Worm (Caenorhabditis elegans) whole organism, young adult: ENCODE results near the gene srh-287.
A peak's percentile ranks its signal among the peaks of the same experiment; 100 is the strongest.

Source experiments
- B0336.3 ChIP-seq: fragments of 200-800 bp; sonication (Bioruptor generic); IDR thresholded peaks from 2 replicates; pipeline ENCODE4 v1.3.6; 2022; ENCODE audit warnings: missing genetic modification characterization, missing compliant biosample characterization
- C06A6.2 ChIP-seq: fragments of 200-800 bp; sonication (Bioruptor generic); conservative IDR thresholded peaks from 2 replicates; pipeline ENCODE4 v1.3.6; 2022; ENCODE audit warnings: missing genetic modification characterization, missing compliant biosample characterization
- C17E4.6 ChIP-seq: fragments of 200-800 bp; sonication (Bioruptor generic); IDR thresholded peaks from 2 replicates; pipeline ENCODE4 v1.3.6; 2022; ENCODE audit warnings: missing genetic modification reagents, missing genetic modification characterization, missing compliant biosample characterization
- F10E7.11 ChIP-seq: sonication (generic microtip); optimal IDR thresholded peaks from 2 replicates; lab custom pipeline; 2017; ENCODE audit warnings: mild to moderate bottlenecking, missing genetic modification characterization, moderate library complexity, missing compliant biosample characterization
- F23B12.7 ChIP-seq: sonication (generic microtip); optimal IDR thresholded peaks from 2 replicates; lab custom pipeline; 2017; ENCODE audit warnings: missing genetic modification characterization, mild to moderate bottlenecking, missing compliant biosample characterization, antibody characterized with exemption, moderate library complexity; ENCODE audit not compliant: insufficient read depth
- F39B2.1 ChIP-seq: fragments of 200-800 bp; sonication (Bioruptor generic); IDR thresholded peaks from 2 replicates; pipeline ENCODE4 v1.3.6; 2022; ENCODE audit warnings: missing genetic modification reagents, missing genetic modification characterization, missing compliant biosample characterization
- F57A8.1 ChIP-seq: fragments of 200-800 bp; sonication (Bioruptor generic); optimal IDR thresholded peaks from 2 replicates; lab custom pipeline; 2018; ENCODE audit warnings: mild to moderate bottlenecking, missing genetic modification characterization, moderate library complexity, missing compliant biosample characterization
- Y67H2A.10 ChIP-seq: fragments of 200-800 bp; sonication (Bioruptor generic); conservative IDR thresholded peaks from 2 replicates; pipeline ENCODE4 v1.3.6; 2022; ENCODE audit warnings: missing genetic modification reagents, missing genetic modification characterization, missing compliant biosample characterization
- Y79H2A.3 ChIP-seq: fragments of 200-800 bp; sonication (Bioruptor generic); conservative IDR thresholded peaks from 2 replicates; pipeline ENCODE4 v1.3.6; 2022; ENCODE audit warnings: missing genetic modification reagents, missing genetic modification characterization, missing compliant biosample characterization
- ama-1 ChIP-seq, 3 experiments: fragments of 150-350 bp in 1 of 3; sonication (generic microtip) in 2 of 3; optimal IDR thresholded peaks; 2 replicates each; lab custom pipeline; 2014 to 2018; ENCODE audit warnings: missing biosample characterization in 2 of 3, missing genetic modification characterization in 2 of 3, missing genetic modification reagents in 2 of 3
- ccch-3 ChIP-seq: fragments of 200-800 bp; sonication (Bioruptor generic); optimal IDR thresholded peaks from 2 replicates; lab custom pipeline; 2018; ENCODE audit warnings: mild to moderate bottlenecking, missing genetic modification characterization, missing compliant biosample characterization
- cebp-2 ChIP-seq: fragments of 200-800 bp; sonication (Bioruptor generic); IDR thresholded peaks from 2 replicates; pipeline ENCODE4 v1.3.6; 2022; ENCODE audit warnings: missing genetic modification characterization, missing compliant biosample characterization
- ceh-27 ChIP-seq: fragments of 200-800 bp; sonication (Bioruptor generic); optimal IDR thresholded peaks from 2 replicates; lab custom pipeline; 2018; ENCODE audit warnings: mild to moderate bottlenecking, missing genetic modification characterization, moderate library complexity, missing compliant biosample characterization
- ceh-79 ChIP-seq: sonication (generic microtip); optimal IDR thresholded peaks from 2 replicates; lab custom pipeline; 2017; ENCODE audit warnings: mild to moderate bottlenecking, missing genetic modification characterization, missing compliant biosample characterization
- die-1 ChIP-seq: sonication (generic microtip); optimal IDR thresholded peaks from 2 replicates; lab custom pipeline; 2016; ENCODE audit warnings: missing genotype, mild to moderate bottlenecking, missing genetic modification characterization, missing compliant biosample characterization
- dox-1 ChIP-seq: fragments of 200-800 bp; sonication (Bioruptor generic); IDR thresholded peaks from 2 replicates; pipeline ENCODE4 v1.3.6; 2022; ENCODE audit warnings: missing genetic modification reagents, missing genetic modification characterization, missing compliant biosample characterization
- egl-44 ChIP-seq: fragments of 200-800 bp; sonication (Bioruptor generic); IDR thresholded peaks from 2 replicates; pipeline ENCODE4 v1.3.6; 2022; ENCODE audit warnings: missing genetic modification reagents, missing genetic modification characterization, missing compliant biosample characterization
- ekl-4 ChIP-seq: fragments of 200-800 bp; sonication (Bioruptor generic); IDR thresholded peaks from 2 replicates; pipeline ENCODE4 v1.3.6; 2022; ENCODE audit warnings: missing genetic modification reagents, missing genetic modification characterization, missing compliant biosample characterization
- ets-4 ChIP-seq: fragments of 200-800 bp; sonication (Bioruptor generic); optimal IDR thresholded peaks from 2 replicates; lab custom pipeline; 2018; ENCODE audit warnings: mild to moderate bottlenecking, missing genetic modification characterization, missing compliant biosample characterization
- fkh-3 ChIP-seq: sonication (generic microtip); optimal IDR thresholded peaks from 2 replicates; lab custom pipeline; 2016; ENCODE audit warnings: mild to moderate bottlenecking, missing genetic modification characterization, missing compliant biosample characterization
- hmg-1.2 ChIP-seq: fragments of 200-800 bp; sonication (Bioruptor generic); IDR thresholded peaks from 2 replicates; pipeline ENCODE4 v1.3.6; 2022; ENCODE audit warnings: missing genetic modification reagents, missing genetic modification characterization, missing compliant biosample characterization
- hsf-1 ChIP-seq: fragments of 200-800 bp; sonication (Bioruptor generic); IDR thresholded peaks from 2 replicates; pipeline ENCODE4 v1.3.6; 2022; ENCODE audit warnings: missing genetic modification reagents, missing genetic modification characterization, missing compliant biosample characterization
- lag-1 ChIP-seq: fragments of 200-800 bp; sonication (Bioruptor generic); IDR thresholded peaks from 2 replicates; pipeline ENCODE4 v1.3.6; 2022; ENCODE audit warnings: missing genetic modification reagents, missing genetic modification characterization, missing compliant biosample characterization
- let-526 ChIP-seq: fragments of 200-800 bp; sonication (Bioruptor generic); IDR thresholded peaks from 2 replicates; pipeline ENCODE4 v1.3.6; 2022; ENCODE audit warnings: missing genetic modification reagents, missing genetic modification characterization, missing compliant biosample characterization
- lin-26 ChIP-seq: fragments of 200-800 bp; sonication (Bioruptor generic); IDR thresholded peaks from 2 replicates; pipeline ENCODE4 v1.3.6; 2022; ENCODE audit warnings: missing genetic modification reagents, missing genetic modification characterization, missing compliant biosample characterization
- lin-35 ChIP-seq, 3 experiments: fragments of 150-350 bp in 2 of 3; sonication (generic microtip) in 1 of 3; optimal IDR thresholded peaks; 2 replicates each; lab custom pipeline; 2014 to 2018; ENCODE audit warnings: missing biosample characterization in 3 of 3, missing genetic modification characterization in 3 of 3, missing genetic modification reagents in 3 of 3
- lin-54 ChIP-seq: fragments of 200-800 bp; sonication (Bioruptor generic); optimal IDR thresholded peaks from 2 replicates; lab custom pipeline; 2018; ENCODE audit warnings: mild to moderate bottlenecking, missing genetic modification characterization, missing compliant biosample characterization
- mcd-1 ChIP-seq: fragments of 200-800 bp; sonication (Bioruptor generic); IDR thresholded peaks from 2 replicates; pipeline ENCODE4 v1.3.6; 2022; ENCODE audit warnings: missing genetic modification reagents, missing genetic modification characterization, missing compliant biosample characterization
- mxl-1 ChIP-seq: sonication (generic microtip); optimal IDR thresholded peaks from 2 replicates; lab custom pipeline; 2016; ENCODE audit warnings: missing genetic modification characterization, missing compliant biosample characterization
- nfya-2 ChIP-seq: fragments of 200-800 bp; sonication (Bioruptor generic); IDR thresholded peaks from 2 replicates; pipeline ENCODE4 v1.3.6; 2022; ENCODE audit warnings: missing genetic modification reagents, missing genetic modification characterization, missing compliant biosample characterization
- nfyb-1 ChIP-seq: fragments of 200-800 bp; sonication (Bioruptor generic); IDR thresholded peaks from 2 replicates; pipeline ENCODE4 v1.3.6; 2022; ENCODE audit warnings: missing genetic modification reagents, missing genetic modification characterization, missing compliant biosample characterization
- nhr-120 ChIP-seq: fragments of 200-800 bp; sonication (Bioruptor generic); IDR thresholded peaks from 2 replicates; pipeline ENCODE4 v1.3.6; 2022; ENCODE audit warnings: missing genetic modification characterization, missing compliant biosample characterization
- nhr-179 ChIP-seq: sonication (generic microtip); optimal IDR thresholded peaks from 2 replicates; lab custom pipeline; 2016; ENCODE audit warnings: mild to moderate bottlenecking, missing genetic modification characterization, missing compliant biosample characterization
- nhr-27 ChIP-seq: fragments of 200-800 bp; sonication (Bioruptor generic); optimal IDR thresholded peaks from 2 replicates; lab custom pipeline; 2018; ENCODE audit warnings: mild to moderate bottlenecking, missing genetic modification characterization, moderate library complexity, missing compliant biosample characterization
- rec-8 ChIP-seq, 2 experiments: sonication (generic microtip); optimal IDR thresholded peaks; 2 replicates each; lab custom pipeline; 2016; ENCODE audit warnings: mild to moderate bottlenecking in 2 of 2, missing genetic modification characterization in 2 of 2, missing genetic modification reagents in 2 of 2, missing genotype in 2 of 2, missing biosample characterization in 1 of 2, missing compliant biosample characterization in 1 of 2, moderate library complexity in 1 of 2
- rpc-1 ChIP-seq, 2 experiments: fragments of 150-350 bp in 1 of 2; sonication (generic microtip) in 1 of 2; optimal IDR thresholded peaks; 2 replicates each; lab custom pipeline; 2014 to 2018; ENCODE audit warnings: missing biosample characterization in 1 of 2, missing genetic modification characterization in 1 of 2, missing genetic modification reagents in 1 of 2, missing genotype in 1 of 2
- sdz-38 ChIP-seq: sonication (generic microtip); optimal IDR thresholded peaks from 2 replicates; lab custom pipeline; 2016; ENCODE audit warnings: missing genotype, missing genetic modification characterization, missing compliant biosample characterization
- snpc-1.3 ChIP-seq: sonication (generic microtip); optimal IDR thresholded peaks from 2 replicates; lab custom pipeline; 2017; ENCODE audit warnings: missing genetic modification characterization, mild to moderate bottlenecking, missing compliant biosample characterization, antibody characterized with exemption, moderate library complexity, missing genotype, missing genetic modification reagents; ENCODE audit not compliant: insufficient read depth
- somi-1 ChIP-seq: fragments of 200-800 bp; sonication (Bioruptor generic); optimal IDR thresholded peaks from 2 replicates; lab custom pipeline; 2018; ENCODE audit warnings: mild to moderate bottlenecking, missing genetic modification characterization, missing compliant biosample characterization
- tbp1 ChIP-seq: fragments of 200-800 bp; sonication (Bioruptor generic); optimal IDR thresholded peaks from 2 replicates; lab custom pipeline; 2018; ENCODE audit warnings: mild to moderate bottlenecking, missing genetic modification characterization, missing compliant biosample characterization
- unc-130 ChIP-seq: sonication (generic microtip); optimal IDR thresholded peaks from 2 replicates; lab custom pipeline; 2016; ENCODE audit warnings: missing genetic modification reagents, missing genetic modification characterization, missing compliant biosample characterization
- unc-62 ChIP-seq: fragments of 150-350 bp; optimal IDR thresholded peaks from 2 replicates; lab custom pipeline; 2014; ENCODE audit warnings: missing biosample characterization, missing genetic modification reagents, missing genetic modification characterization
- ztf-18 ChIP-seq: sonication (generic microtip); optimal IDR thresholded peaks from 2 replicates; lab custom pipeline; 2016; ENCODE audit warnings: missing genotype, mild to moderate bottlenecking, missing genetic modification characterization, missing compliant biosample characterization

srh-287 gene

ce11 chrV:17832228-17832627, 31.6 kb downstream of the srh-287 start:
- TF ChIP-seq F39B2.1 (GFP tag; lab: Robert Waterston, UW), result peak; percentile 98

- TF ChIP-seq let-526, result no peak
- no peak for TF ChIP-seq ccch-3 (GFP tag; lab: Kevin White, UChicago)
- no peak for TF ChIP-seq nhr-27 (tag; lab: Kevin White, UChicago)
- no peak for TF ChIP-seq egl-44 (GFP tag; lab: Robert Waterston, UW)
- TF ChIP-seq hmg-1.2 (GFP tag; lab: Robert Waterston, UW), result no peak
- TF ChIP-seq F23B12.7 (tag; lab: Kevin White, UChicago), result no peak
- TF ChIP-seq C17E4.6 (GFP tag; lab: Robert Waterston, UW), result no peak
Observed at ce11 chrV:17844106-17844505, 43.5 kb downstream of the srh-287 start, which contains the start of gene srh-286. TSS of gene srh-286 (minus strand) at chrV:17844206.

ce11 chrV:17845370-17845967, 44.8 kb downstream of the srh-287 start:
- 0 out of 2 replicates have a peak, but pooled peaks have one; percentile 44 for TF ChIP-seq hsf-1 (GFP tag; lab: Robert Waterston, UW)
- TF ChIP-seq dox-1, result peak; percentile 41; the same call in 1 of the 2 replicates
- TF ChIP-seq mxl-1 (tag; lab: Kevin White, UChicago), result no peak
- TF ChIP-seq B0336.3 (GFP tag; lab: Robert Waterston, UW), result 0 out of 2 replicates have a peak, but pooled peaks have one; percentile 36
- TF ChIP-seq rec-8 (tag; optimal IDR thresholded peaks at IDR 0.05; lab: Kevin White, UChicago), result no peak
- TF ChIP-seq nfyb-1 (GFP tag; lab: Robert Waterston, UW), result no peak
- 0 out of 2 replicates have a peak, but pooled peaks have one; percentile 58 for TF ChIP-seq ekl-4 (GFP tag; lab: Robert Waterston, UW)
- no peak for TF ChIP-seq die-1 (tag; lab: Kevin White, UChicago)
- 0 out of 2 replicates have a peak, but pooled peaks have one; percentile 20 for TF ChIP-seq cebp-2 (GFP tag; lab: Robert Waterston, UW)
- TF ChIP-seq C06A6.2, result no peak
- TF ChIP-seq nfya-2 (GFP tag; lab: Robert Waterston, UW), result no peak
- no peak for TF ChIP-seq unc-62
- no peak for TF ChIP-seq somi-1 (GFP tag; lab: Kevin White, UChicago)
- TF ChIP-seq ama-1 (optimal IDR thresholded peaks at IDR 0.05; lab: Kevin White, UChicago), result no peak
- peak in 1 of 2 experiments; percentile 40 for TF ChIP-seq ama-1 (GFP tag; optimal IDR thresholded peaks at IDR 0.05; lab: Kevin White, UChicago)
- TF ChIP-seq fkh-3 (tag; lab: Kevin White, UChicago), result no peak
- TF ChIP-seq Y67H2A.10 (GFP tag; lab: Robert Waterston, UW), result no peak
- no peak for TF ChIP-seq ceh-79 (tag; lab: Kevin White, UChicago)
- no peak for TF ChIP-seq ceh-27 (GFP tag; lab: Kevin White, UChicago)
- TF ChIP-seq rpc-1 (optimal IDR thresholded peaks at IDR 0.05; lab: Kevin White, UChicago), result peak; percentile 9
- TF ChIP-seq rpc-1 (tag; optimal IDR thresholded peaks at IDR 0.05; lab: Kevin White, UChicago), result peak; percentile 63
- no peak for TF ChIP-seq F10E7.11
- TF ChIP-seq lag-1 (GFP tag; lab: Robert Waterston, UW), result no peak
- TF ChIP-seq F57A8.1 (GFP tag; lab: Kevin White, UChicago), result no peak
- TF ChIP-seq ztf-18, result no peak
- no peak for TF ChIP-seq snpc-1.3 (tag; lab: Kevin White, UChicago)
- TF ChIP-seq lin-54 (GFP tag; lab: Kevin White, UChicago), result peak; percentile 34
- peak; percentile 30 for TF ChIP-seq hmg-1.2 (GFP tag; lab: Robert Waterston, UW)
- no peak for TF ChIP-seq nhr-120 (GFP tag; lab: Robert Waterston, UW)
- TF ChIP-seq nhr-179, result no peak
- no peak for TF ChIP-seq ets-4 (GFP tag; lab: Kevin White, UChicago)
- TF ChIP-seq lin-26, result peak; percentile 36; the same call in 1 of the 2 replicates
- 0 out of 2 replicates have a peak, but pooled peaks have one; percentile 25 for TF ChIP-seq Y79H2A.3 (GFP tag; lab: Robert Waterston, UW)
- peak; percentile 27 for TF ChIP-seq tbp1 (GFP tag; lab: Kevin White, UChicago)
- TF ChIP-seq unc-130 (GFP tag; lab: Kevin White, UChicago), result no peak
- TF ChIP-seq sdz-38 (tag; lab: Kevin White, UChicago), result no peak
- peak; percentile 58 for TF ChIP-seq mcd-1 (GFP tag; lab: Robert Waterston, UW)
- no peak for TF ChIP-seq lin-35 (GFP tag; optimal IDR thresholded peaks at IDR 0.05; lab: Kevin White, UChicago)
